Worm (Caenorhabditis elegans): ENCODE results near the gene Y37D8A.3.

DNA sequence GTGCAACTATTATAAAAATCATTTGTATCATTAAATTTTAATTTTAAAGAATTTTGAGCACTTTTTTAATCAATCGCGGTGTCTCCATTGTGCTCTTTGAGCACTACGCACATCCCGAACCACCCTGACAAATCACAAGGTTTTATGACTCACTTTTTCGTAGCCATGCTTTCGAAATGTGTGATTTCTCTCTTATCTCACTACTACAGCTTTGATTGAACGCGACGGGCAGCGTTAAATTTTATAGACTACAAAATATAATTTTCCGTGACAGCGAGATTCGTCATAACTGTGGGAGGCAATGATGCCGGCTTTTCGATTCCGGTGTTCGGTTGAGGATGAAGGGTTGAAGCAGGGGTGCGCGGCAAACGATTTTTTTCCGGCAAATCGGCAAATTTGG is 20.5 kb downstream of the Y37D8A.3 start:
- no peak for TF ChIP-seq unc-39 (tag; optimal IDR thresholded peaks at IDR 0.05)
- TF ChIP-seq lin-13 (GFP tag; optimal IDR thresholded peaks at IDR 0.05): no peak
- no peak for TF ChIP-seq zag-1 (tag; optimal IDR thresholded peaks at IDR 0.05)
- TF ChIP-seq R02D3.7 (tag; optimal IDR thresholded peaks at IDR 0.05): no peak
- TF ChIP-seq skn-1 (tag; optimal IDR thresholded peaks at IDR 0.05): no peak
- TF ChIP-seq ztf-4 (tag; optimal IDR thresholded peaks at IDR 0.05): no peak
- TF ChIP-seq nhr-25 (tag; optimal IDR thresholded peaks at IDR 0.05): no peak
